Fruit fly (Drosophila melanogaster) whole organism, pupa: ENCODE data around the gene Max.
A peak's percentile ranks its signal among the peaks of the same experiment; 100 is the strongest.

ENCODE experiments used
- CG10348 ChIP-seq: fragments of 200-800 bp; sonication (Bioruptor generic); IDR thresholded peaks from 2 replicates; pipeline ENCODE4 v1.3.6; 2022; ENCODE audit warnings: missing biosample characterization, missing genetic modification characterization
- CG12605 ChIP-seq: fragments of 200-800 bp; sonication (Bioruptor generic); IDR thresholded peaks from 2 replicates; pipeline ENCODE4 v1.3.6; 2022; ENCODE audit warnings: missing biosample characterization, missing genetic modification characterization
- CG13204 ChIP-seq: fragments of 200-800 bp; sonication (Bioruptor generic); optimal IDR thresholded peaks from 2 replicates; lab custom pipeline; 2018; ENCODE audit warnings: missing biosample characterization, mild to moderate bottlenecking, missing genetic modification characterization, moderate library complexity
- CG14655 ChIP-seq: fragments of 200-800 bp; sonication (Bioruptor generic); optimal IDR thresholded peaks from 3 replicates; lab custom pipeline; 2017; ENCODE audit warnings: mild to moderate bottlenecking, missing biosample characterization, missing genetic modification reagents, missing genetic modification characterization
- CG15710 ChIP-seq: fragments of 200-800 bp; sonication (Bioruptor generic); optimal IDR thresholded peaks from 2 replicates; lab custom pipeline; 2018; ENCODE audit warnings: missing biosample characterization, mild to moderate bottlenecking, missing genetic modification characterization, moderate library complexity
- CG17806 ChIP-seq: fragments of 200-800 bp; sonication (Bioruptor generic); optimal IDR thresholded peaks from 2 replicates; lab custom pipeline; 2018; ENCODE audit warnings: missing biosample characterization, mild to moderate bottlenecking, missing genetic modification characterization, moderate library complexity
- CG32121 ChIP-seq: fragments of 200-800 bp; sonication (Bioruptor generic); IDR thresholded peaks from 2 replicates; pipeline ENCODE4 v1.3.6; 2022; ENCODE audit warnings: missing biosample characterization, missing genetic modification characterization
- CG34367 ChIP-seq: fragments of 200-800 bp; sonication (Bioruptor generic); optimal IDR thresholded peaks from 2 replicates; lab custom pipeline; 2018; ENCODE audit warnings: missing biosample characterization, mild to moderate bottlenecking, missing genetic modification characterization
- CG4496 ChIP-seq: fragments of 200-800 bp; sonication (Bioruptor generic); IDR thresholded peaks from 3 replicates; pipeline ENCODE4 v1.3.6; 2022; ENCODE audit warnings: missing biosample characterization, missing genetic modification characterization
- CG8159 ChIP-seq: fragments of 200-800 bp; sonication (Bioruptor generic); optimal IDR thresholded peaks from 3 replicates; lab custom pipeline; 2018; ENCODE audit warnings: missing biosample characterization, mild to moderate bottlenecking, missing genetic modification characterization, moderate library complexity
- CG8301 ChIP-seq: fragments of 200-800 bp; sonication (Bioruptor generic); optimal IDR thresholded peaks from 2 replicates; lab custom pipeline; 2018; ENCODE audit warnings: missing biosample characterization, mild to moderate bottlenecking, missing genetic modification characterization
- CG9948 ChIP-seq: fragments of 200-800 bp; sonication (Bioruptor generic); optimal IDR thresholded peaks from 2 replicates; lab custom pipeline; 2018; ENCODE audit warnings: missing biosample characterization, mild to moderate bottlenecking, missing genetic modification characterization, moderate library complexity
- D1 ChIP-seq: fragments of 200-800 bp; sonication (Bioruptor generic); optimal IDR thresholded peaks from 2 replicates; lab custom pipeline; 2018; ENCODE audit warnings: missing biosample characterization, mild to moderate bottlenecking, missing genetic modification characterization, moderate library complexity
- EcR ChIP-seq: fragments of 200-800 bp; sonication (Bioruptor generic); optimal IDR thresholded peaks from 3 replicates; lab custom pipeline; 2019; ENCODE audit warnings: missing biosample characterization, missing genetic modification characterization, mild to moderate bottlenecking, moderate library complexity, missing genetic modification reagents
- Ets98B ChIP-seq: fragments of 200-800 bp; sonication (Bioruptor generic); IDR thresholded peaks from 2 replicates; pipeline ENCODE4 v1.3.6; 2022; ENCODE audit warnings: missing biosample characterization, missing genetic modification characterization
- Pif1A ChIP-seq: fragments of 200-800 bp; sonication (Bioruptor generic); optimal IDR thresholded peaks from 3 replicates; lab custom pipeline; 2016; ENCODE audit warnings: missing biosample characterization, missing genetic modification characterization
- Pif1B ChIP-seq: fragments of 200-800 bp; sonication (Bioruptor generic); optimal IDR thresholded peaks from 3 replicates; lab custom pipeline; 2016; ENCODE audit warnings: missing biosample characterization, missing genetic modification characterization
- Snoo ChIP-seq: fragments of 200-800 bp; sonication (Bioruptor generic); optimal IDR thresholded peaks from 3 replicates; lab custom pipeline; 2017; ENCODE audit warnings: missing biosample characterization, mild to moderate bottlenecking, missing genetic modification characterization, inconsistent platforms
- fd96Ca ChIP-seq: fragments of 200-800 bp; sonication (Bioruptor generic); IDR thresholded peaks from 3 replicates; pipeline ENCODE4 v1.3.6; 2022; ENCODE audit warnings: missing biosample characterization, missing genetic modification characterization
- gl ChIP-seq: fragments of 200-800 bp; sonication (Bioruptor generic); optimal IDR thresholded peaks from 2 replicates; lab custom pipeline; 2018; ENCODE audit warnings: missing biosample characterization, mild to moderate bottlenecking, missing genetic modification characterization
- rn ChIP-seq: fragments of 200-800 bp; sonication (Bioruptor generic); IDR thresholded peaks from 2 replicates; pipeline ENCODE4 v1.3.6; 2022; ENCODE audit warnings: missing biosample characterization, missing genetic modification characterization

Gene Max

DNA sequence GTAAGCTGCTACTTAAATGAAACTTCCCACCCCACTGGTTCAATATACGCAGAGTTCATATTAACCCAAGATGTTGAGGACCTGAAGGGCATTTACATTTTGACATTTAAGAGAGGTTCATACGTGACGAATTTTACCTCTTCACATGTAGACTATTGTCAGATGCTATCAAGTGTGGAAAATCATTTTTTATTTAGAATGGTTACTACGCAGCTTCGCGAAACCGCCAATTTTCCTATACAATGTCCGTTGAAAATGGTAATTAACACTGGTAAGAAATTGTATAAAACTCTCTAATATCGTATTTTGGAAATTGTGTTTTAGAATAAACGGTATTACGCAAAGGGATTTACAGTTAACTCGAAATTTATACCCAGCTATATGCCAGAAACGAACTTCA, 27.4 kb downstream of the Max start:
- TF ChIP-seq CG14655 (GFP tag; lab: Kevin White, UChicago) (no peak), rn (no peak), CG8301 (no peak), EcR (GFP tag; lab: Kevin White, UChicago) (no peak), Pif1A (GFP tag; lab: Kevin White, UChicago) (no peak), CG32121 (no peak), CG15710 (tag; lab: Kevin White, UChicago) (no peak), D1 (tag; lab: Kevin White, UChicago) (no peak), Pif1B (GFP tag; lab: Kevin White, UChicago) (no peak), Snoo (tag; lab: Kevin White, UChicago) (no peak), CG4496 (GFP tag; lab: Robert Waterston, UW) (no peak), fd96Ca (GFP tag; lab: Robert Waterston, UW) (no peak), gl (tag; lab: Kevin White, UChicago) (no peak)

DNA sequence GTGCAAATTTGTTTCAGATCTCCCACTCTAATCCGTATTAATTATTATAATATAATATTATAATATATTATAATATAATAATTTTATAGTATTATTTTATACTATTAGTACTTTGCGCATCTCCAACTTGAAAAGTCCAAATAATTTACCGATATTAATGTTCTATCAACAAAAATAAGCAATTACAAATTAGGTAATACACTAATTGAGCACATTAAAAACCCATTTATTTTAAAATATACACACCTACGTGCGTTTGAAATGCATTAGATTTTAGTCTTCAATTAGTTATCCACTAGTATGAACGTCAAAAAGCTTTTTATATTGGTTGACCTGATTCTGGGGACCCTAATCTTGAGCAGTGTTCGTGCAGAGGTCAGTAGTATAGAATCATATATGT, 27.9 kb downstream of the Max start, which contains the start of gene CG33647:
CG33647 (plus strand) TSS at position 301 of the 400 bp plus-strand sequence.
- TF ChIP-seq EcR (GFP tag; lab: Kevin White, UChicago) (no peak), CG9948 (tag; lab: Kevin White, UChicago) (no peak), CG4496 (GFP tag; lab: Robert Waterston, UW) (no peak), gl (tag; lab: Kevin White, UChicago) (no peak), rn (no peak), Pif1B (GFP tag; lab: Kevin White, UChicago) (no peak), CG32121 (no peak), CG8301 (no peak), Ets98B (GFP tag; lab: Robert Waterston, UW) (no peak), CG12605 (GFP tag; lab: Robert Waterston, UW) (no peak), CG13204 (GFP tag; lab: Kevin White, UChicago) (no peak)

DNA sequence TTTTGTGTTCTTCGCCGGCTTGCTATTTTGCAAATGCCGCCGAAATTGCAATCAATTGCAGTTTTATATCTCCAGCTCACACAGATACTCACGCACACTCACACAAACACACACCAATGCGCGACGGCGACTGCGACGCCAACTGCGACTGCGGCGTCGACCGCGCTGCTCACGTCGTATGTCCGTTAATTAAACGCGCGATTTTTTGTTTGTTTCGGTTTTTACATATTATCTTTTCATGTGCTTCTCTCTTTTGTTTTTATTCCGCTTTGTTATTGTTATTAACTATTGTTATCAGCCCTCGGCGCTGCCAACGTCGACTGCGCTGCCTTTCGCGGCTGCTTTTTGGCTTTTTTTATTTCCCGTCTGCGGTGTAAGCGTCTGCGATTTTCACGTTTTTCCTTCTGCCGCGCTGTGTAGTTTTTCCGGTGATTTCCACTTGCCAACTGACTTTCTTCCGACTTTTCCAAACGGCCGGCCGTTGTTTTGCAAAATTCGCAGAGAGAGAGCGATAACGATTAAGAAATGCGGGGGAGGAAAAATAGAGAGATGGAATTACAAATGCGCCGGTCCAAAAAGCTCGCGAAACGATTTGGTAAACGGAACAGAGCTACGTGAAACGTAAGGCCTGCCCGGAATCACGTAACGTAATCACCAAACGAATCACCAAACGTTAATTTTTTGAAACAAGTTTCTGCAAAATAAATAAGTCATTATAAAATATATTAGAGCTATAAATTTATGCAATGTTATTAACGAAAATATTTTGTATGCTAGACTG, 28.9 kb downstream of the Max start, which contains the start of gene fz2:
fz2 (minus strand) TSS at position 452 of the 781 bp plus-strand sequence.
- TF ChIP-seq CG32121 (0 out of 2 replicates have a peak, but pooled peaks have one; percentile 32), CG8301 (no peak), CG4496 (GFP tag; lab: Robert Waterston, UW) (peak; percentile 47; the same call in 1 of the 3 replicates)

DNA sequence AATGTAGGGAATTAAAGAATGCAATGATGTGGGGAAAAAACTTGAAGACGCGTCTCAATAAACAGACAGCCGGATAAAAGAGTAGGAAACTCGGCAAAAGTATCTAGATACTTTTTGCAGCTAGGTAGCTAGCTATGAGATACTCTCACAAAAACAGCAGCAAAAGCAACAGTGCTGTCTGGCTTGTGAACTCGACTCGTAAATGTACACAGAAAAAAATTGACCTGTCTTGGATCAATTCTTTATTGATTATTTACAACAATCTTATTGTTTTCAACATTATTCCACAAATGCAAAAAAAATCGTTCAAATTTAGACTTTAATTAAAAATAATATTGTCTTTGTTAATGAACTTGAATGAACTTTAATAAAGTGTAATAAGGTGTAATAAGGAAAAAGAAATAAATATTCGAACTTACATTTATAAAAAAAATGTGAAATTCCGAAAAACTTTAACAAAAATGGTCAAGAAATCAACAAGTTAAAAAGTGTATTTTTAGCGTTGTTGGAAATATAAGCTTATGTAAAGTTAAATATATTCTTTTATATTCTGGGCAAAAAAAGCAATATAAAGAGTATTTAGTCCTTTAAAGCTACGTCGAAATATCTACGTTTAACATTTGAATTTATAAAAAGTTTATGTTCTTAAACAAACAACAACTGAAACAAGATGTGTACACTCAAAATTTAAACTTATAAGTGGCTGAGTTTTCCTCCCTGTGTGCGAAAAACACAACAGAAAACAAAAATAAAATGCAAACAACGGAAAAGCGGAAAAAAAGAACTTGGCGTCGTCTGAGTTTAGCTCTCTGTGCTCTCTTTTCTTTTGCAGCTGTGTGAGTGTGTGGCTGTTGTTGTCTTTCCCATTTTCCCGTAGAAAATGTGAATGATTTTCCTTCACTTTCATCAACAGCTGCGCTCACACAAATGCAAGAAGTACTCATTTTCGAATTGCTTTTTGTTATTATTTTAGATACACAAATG, 29.9 kb downstream of the Max start:
- TF ChIP-seq Ets98B (GFP tag; lab: Robert Waterston, UW) (peak; percentile 87), CG4496 (GFP tag; lab: Robert Waterston, UW) (peak; percentile 90), CG8159 (tag; lab: Kevin White, UChicago) (peak; percentile 11), EcR (GFP tag; lab: Kevin White, UChicago) (no peak), CG14655 (GFP tag; lab: Kevin White, UChicago) (peak; percentile 79), CG12605 (GFP tag; lab: Robert Waterston, UW) (peak; percentile 89), Pif1B (GFP tag; lab: Kevin White, UChicago) (no peak), Snoo (tag; lab: Kevin White, UChicago) (no peak), CG10348 (no peak), Pif1A (GFP tag; lab: Kevin White, UChicago) (no peak), fd96Ca (GFP tag; lab: Robert Waterston, UW) (peak; percentile 80), CG9948 (tag; lab: Kevin White, UChicago) (peak; percentile 26), CG32121 (peak; percentile 21; the same call in 1 of the 2 replicates), CG17806 (tag; lab: Kevin White, UChicago) (no peak), rn (0 out of 2 replicates have a peak, but pooled peaks have one; percentile 42), D1 (tag; lab: Kevin White, UChicago) (no peak), gl (tag; lab: Kevin White, UChicago) (peak; percentile 65), CG34367 (tag; lab: Kevin White, UChicago) (peak; percentile 46), CG13204 (GFP tag; lab: Kevin White, UChicago) (peak; percentile 35), CG8301 (peak; percentile 45), CG15710 (tag; lab: Kevin White, UChicago) (peak; percentile 36)

DNA sequence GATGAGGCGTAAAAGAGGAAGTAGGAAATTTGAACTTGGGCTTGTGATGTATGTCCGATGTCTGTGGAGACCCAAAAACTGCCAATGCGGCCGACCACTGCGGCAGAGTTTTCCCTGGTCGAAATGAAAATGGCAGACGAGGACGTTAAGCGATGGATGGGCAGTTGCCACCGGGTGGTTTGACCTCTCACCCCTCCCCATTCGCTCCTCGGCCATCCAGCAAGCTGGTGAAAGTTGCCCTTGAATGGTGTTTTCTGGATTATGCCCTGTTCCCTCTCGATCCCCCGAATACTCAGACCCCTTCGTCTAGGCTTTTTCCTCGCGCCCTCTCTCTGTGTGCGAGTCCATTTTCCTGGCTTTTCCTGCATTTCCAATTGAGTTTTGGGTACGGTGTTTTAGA, 32.4 kb downstream of the Max start:
- TF ChIP-seq CG17806 (tag; lab: Kevin White, UChicago) (no peak), CG4496 (GFP tag; lab: Robert Waterston, UW) (no peak), CG14655 (GFP tag; lab: Kevin White, UChicago) (no peak), D1 (tag; lab: Kevin White, UChicago) (no peak), Pif1A (GFP tag; lab: Kevin White, UChicago) (no peak), CG13204 (GFP tag; lab: Kevin White, UChicago) (no peak), CG15710 (tag; lab: Kevin White, UChicago) (no peak), gl (tag; lab: Kevin White, UChicago) (no peak), EcR (GFP tag; lab: Kevin White, UChicago) (no peak), CG10348 (no peak), CG8159 (tag; lab: Kevin White, UChicago) (no peak), rn (no peak), CG8301 (no peak), CG9948 (tag; lab: Kevin White, UChicago) (no peak), CG12605 (GFP tag; lab: Robert Waterston, UW) (no peak), CG34367 (tag; lab: Kevin White, UChicago) (no peak)
- TF ChIP-seq, all 21 proteins: peak for 0
